Fruit fly (Drosophila melanogaster) S2 (cell line): ENCODE measurements around the gene Ir7a.
A peak's percentile ranks its signal among the peaks of the same experiment; 100 is the strongest.

Experiments used
- CG8478 ChIP-seq: fragments of >200 bp; optimal IDR thresholded peaks from 2 replicates; lab custom pipeline; 2018
- CTCF ChIP-seq, 2 experiments: fragments of >200 bp; optimal IDR thresholded peaks; 2 replicates each; lab custom pipeline; 2018

Ir7a gene

DNA sequence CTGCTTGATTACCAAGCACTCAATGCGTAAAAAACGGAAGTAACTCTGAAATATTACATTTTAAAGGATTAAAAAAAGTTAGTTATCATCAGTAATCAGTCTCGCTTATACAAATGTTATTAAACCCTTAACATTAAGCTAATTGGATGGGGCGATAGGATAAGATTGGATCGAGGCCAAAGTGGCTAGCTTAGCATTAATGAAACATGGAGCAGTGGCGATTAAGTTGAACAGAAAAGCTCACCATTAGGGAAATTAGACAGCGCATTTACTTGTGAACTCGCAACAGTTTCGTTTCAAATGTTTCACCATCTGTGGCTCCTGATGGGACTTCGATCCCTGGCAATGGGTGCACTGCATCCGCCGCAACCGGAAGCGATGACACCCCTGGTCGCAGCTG is at the start of gene Ir7a:
TSS of gene Ir7a (plus strand) at position 301 of the 400 bp plus-strand sequence.
- TF ChIP-seq CTCF (optimal IDR thresholded peaks at IDR 0.05; lab: Kevin White, UChicago) (no peak), CG8478 (lab: Kevin White, UChicago) (no peak)

DNA sequence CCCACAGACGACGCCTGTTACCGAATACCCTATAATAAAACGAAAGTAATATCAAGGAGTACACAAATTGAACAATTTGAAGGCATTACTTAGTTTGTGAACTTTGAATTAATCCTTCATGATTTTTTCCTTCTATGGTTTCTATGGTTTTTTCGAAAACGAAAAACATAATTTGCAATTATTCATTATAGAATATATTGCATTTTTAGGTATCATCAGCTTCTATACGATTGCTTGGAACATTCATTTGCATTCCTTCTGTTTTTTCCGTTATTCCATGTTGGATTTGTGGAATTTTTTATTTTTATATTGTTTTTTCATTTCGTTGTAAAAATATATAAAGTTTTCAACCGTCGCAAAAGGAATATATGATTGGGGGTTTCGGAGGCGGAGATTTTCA is 49.3 kb upstream of the Ir7a start:
- TF ChIP-seq CTCF (optimal IDR thresholded peaks at IDR 0.05; lab: Kevin White, UChicago) (no peak), CG8478 (lab: Kevin White, UChicago) (no peak)

DNA sequence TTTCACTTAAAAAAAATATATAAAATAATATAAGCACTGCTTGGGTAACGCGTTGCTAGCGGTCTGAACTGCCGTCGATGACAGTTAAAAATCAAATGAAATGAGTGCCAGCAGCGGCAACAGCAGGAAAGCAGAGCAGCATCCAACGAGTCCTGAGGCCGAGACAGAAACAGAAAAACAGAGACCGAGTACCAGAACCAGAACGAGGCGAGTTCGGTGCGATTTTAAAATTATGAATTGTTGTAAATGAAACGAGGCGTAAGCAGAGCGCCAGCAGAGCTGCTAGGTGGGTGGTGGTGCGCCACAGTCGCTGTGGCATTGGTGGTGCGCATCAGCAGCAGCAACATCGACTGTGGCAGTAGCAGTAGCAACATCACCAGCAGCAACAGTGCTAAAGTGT is 47.0 kb upstream of the Ir7a start, which contains the start of gene CG15478:
TSS of gene CG15478 (minus strand) at position 101 of the 400 bp plus-strand sequence.
- no peak for TF ChIP-seq CTCF (optimal IDR thresholded peaks at IDR 0.05; lab: Kevin White, UChicago)
- TF ChIP-seq CG8478 (lab: Kevin White, UChicago) = no peak

DNA sequence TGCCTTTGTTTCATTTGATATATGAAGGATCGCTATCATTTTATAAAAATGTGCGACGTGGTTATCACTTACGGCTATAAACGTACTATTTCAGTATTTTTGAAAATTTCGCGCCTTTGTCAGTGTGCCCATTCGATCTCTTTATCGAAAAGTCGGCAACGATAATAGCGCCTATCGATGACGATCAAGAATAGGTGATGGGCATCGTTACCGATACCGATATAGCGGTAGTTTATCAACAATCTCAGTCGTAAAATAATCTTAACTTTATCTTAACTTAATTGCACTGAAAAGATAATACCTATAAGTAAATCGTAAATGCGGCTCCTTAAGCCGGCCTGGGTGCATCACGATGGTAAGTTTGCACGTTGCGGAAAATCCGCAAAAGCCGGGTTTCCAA is 42.9 kb upstream of the Ir7a start, which contains the start of gene Hira:
TSS of gene Hira (plus strand) at position 215 of the 400 bp plus-strand sequence.
- peak in 1 of 2 experiments; percentile 19 for TF ChIP-seq CTCF (optimal IDR thresholded peaks at IDR 0.05; lab: Kevin White, UChicago)
- TF ChIP-seq CG8478 (lab: Kevin White, UChicago) = no peak

DNA sequence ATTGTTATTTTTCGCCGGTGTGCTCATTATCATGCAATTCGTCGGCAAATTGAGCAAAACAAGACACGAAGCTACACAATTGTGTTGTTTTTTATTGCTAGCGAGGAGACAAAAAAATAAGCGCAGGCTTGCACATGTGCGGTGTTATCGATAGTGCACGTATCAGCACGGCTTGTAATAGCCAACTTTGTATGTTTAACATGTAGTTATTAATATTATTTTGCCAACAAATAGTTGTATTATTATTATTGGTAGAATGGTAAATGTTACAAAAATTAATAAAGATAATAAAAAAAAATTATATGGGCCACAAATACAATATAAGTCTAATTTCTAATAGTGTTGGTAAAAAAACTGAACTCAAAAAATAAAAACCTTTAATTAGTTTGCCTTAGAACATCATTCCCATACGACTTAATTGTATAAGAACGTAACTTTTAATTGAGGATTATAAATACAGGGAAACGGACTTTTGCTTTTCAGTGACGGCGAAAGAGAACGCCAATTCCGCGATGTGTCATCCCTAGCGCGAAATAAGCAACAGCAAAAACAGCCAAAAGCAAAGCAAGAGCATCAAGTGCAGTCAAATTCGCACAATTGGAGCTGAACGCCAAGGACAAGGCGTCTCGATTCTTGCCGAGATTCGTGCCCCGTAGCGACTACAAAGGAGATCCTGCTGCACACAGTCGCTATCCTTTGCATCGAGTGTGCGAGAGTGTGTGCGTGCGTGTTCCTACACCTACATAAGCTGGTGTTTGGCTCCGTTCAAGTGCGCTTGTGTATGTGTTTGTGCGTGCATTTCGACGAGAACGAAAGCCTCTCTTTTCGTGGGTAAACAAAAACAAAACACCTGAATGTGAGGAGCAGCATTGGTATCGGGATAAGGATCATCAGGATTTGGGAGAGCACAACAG is 36.3 kb upstream of the Ir7a start, which contains the start of the genes NELF-B and CG12155:
TSS of gene NELF-B (minus strand) at position 111 of the 914 bp plus-strand sequence.
TSS of gene CG12155 (plus strand) at position 505 of the 914 bp plus-strand sequence.
- TF ChIP-seq CG8478 (lab: Kevin White, UChicago) (no peak), CTCF (optimal IDR thresholded peaks at IDR 0.05; lab: Kevin White, UChicago) (no peak)

DNA sequence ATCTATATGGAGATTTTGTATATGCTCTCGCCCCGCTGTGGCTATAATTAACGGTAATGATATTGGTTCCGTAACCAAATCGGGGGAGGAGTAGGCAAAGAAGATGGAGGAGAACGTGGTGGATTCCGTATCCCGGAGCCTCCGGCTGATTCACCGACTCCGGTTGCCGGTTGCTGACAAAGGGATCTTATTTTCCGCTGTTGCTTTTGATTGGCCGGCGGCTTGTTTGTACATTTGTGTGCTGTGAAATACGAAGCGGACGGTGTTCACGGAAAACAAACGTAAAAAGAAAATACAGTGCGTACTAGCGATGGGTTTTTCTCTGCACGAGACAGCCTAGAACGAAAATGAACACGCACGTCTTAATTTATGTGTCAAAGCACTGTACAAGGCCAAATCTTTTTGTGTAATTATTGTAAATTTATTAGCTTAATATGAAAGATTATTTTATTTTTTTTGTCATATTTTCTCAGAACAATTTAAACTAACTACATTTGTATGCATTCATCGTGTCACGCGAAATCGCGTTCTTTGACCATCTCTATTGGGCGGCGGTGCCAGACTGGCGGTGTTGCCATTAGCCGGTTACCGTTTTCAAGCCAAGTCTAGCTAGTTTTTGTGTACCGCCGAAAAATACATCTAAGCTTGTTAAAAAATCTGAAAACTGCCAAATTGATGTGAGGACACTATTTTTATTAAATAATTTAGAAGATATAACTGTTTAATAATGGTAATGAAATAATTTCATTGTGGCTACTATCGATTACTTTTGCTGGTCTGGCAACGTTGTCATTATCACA is 30.5 kb upstream of the Ir7a start, which contains the start of the genes Pdp and Rab39:
TSS of gene Pdp (minus strand) at position 521 of the 800 bp plus-strand sequence.
TSS of gene Rab39 (plus strand) at position 793 of the 800 bp plus-strand sequence.
- TF ChIP-seq CTCF (optimal IDR thresholded peaks at IDR 0.05; lab: Kevin White, UChicago) = no peak
- no peak for TF ChIP-seq CG8478 (lab: Kevin White, UChicago)

DNA sequence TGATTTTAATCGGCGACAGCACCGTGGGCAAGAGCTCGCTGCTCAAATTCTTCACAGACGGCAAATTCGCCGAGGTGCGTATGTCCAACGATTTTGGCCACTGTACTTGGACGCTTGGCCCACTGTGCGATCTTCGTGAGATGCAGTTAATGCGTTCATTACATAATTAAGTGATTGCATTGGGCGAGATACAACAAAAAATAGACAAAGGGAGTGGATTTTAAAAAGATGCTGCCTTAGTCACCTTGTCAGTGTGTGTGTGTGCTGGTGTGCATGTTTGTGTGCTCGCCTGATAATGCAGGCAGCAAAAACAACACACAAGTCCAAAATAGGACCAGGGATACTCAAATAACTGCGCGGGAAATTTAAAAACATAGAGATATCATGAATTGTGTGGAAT is 29.5 kb upstream of the Ir7a start:
- no peak for TF ChIP-seq CG8478 (lab: Kevin White, UChicago)
- TF ChIP-seq CTCF (optimal IDR thresholded peaks at IDR 0.05; lab: Kevin White, UChicago) = no peak

DNA sequence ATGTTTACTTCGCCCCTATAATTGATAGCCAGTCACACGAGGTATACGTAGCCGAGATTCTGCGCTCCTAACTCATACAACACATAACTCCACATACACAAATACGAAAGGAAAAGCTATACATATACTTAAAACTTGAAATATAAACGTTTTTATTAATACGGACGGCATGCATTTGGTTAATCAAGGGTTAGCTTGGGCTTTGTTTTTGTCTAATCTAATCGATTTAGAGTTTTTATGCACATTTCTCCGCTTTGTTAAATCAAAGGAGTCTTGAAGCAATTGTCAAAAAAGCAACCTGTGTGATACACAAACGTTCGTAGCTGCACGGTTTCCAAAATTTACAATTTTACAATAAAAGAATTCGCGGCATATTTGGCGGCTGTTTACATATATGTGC is 28.2 kb upstream of the Ir7a start, which contains the start of gene Tom40:
TSS of gene Tom40 (plus strand) at position 301 of the 400 bp plus-strand sequence.
- TF ChIP-seq CTCF (optimal IDR thresholded peaks at IDR 0.05; lab: Kevin White, UChicago) (no peak), CG8478 (lab: Kevin White, UChicago) (no peak)

DNA sequence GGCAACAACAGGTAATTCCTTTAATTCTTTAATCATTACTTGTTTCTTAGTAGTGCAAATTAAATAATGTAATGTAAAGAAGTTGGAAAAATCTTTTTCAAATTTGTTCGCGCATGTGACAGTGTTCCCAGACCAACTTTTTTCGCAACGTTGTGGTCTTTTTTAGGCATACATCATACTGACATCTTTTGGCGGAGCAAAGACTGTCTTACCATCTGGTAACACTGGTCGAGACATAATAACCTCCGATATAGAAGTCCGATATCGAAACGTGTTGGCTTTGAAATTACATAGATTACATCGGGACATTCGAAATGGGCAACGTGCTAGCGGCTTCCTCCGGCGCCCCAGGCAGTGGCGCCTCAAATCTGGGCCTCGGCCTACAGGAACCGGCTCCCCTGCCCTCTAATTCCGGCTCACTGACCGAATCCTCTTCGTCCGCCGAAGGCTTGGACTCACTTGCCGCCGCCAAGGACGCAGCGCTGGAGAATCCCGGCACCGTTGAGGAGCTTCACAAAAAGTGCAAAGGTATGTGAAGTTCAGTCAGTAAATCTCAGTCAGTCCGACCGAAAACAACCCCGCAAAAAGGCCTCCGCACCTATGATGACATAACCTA is 27.5 kb upstream of the Ir7a start:
- no peak for TF ChIP-seq CG8478 (lab: Kevin White, UChicago)
- no peak for TF ChIP-seq CTCF (optimal IDR thresholded peaks at IDR 0.05; lab: Kevin White, UChicago)

DNA sequence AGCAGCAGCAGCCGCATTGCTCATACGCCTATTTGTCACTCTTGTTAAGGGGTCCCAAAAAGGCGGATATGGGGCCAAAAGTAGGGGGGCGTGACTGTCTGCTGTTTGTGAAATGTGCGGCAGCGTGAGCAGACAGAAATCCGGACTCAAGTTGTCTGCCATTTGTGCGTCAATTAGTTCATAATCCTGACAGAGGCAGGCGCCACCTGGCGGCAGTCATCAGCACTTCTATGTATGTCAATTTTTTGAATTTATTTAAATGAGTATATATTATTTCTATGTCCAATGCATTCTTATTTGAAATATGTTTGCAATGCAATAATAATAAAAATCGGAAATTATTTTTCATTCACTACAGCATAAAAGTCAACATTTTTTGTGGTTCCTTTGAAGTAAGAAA is 20.7 kb upstream of the Ir7a start:
- TF ChIP-seq CTCF (optimal IDR thresholded peaks at IDR 0.05; lab: Kevin White, UChicago) (peak; percentile 76), CG8478 (lab: Kevin White, UChicago) (no peak)

DNA sequence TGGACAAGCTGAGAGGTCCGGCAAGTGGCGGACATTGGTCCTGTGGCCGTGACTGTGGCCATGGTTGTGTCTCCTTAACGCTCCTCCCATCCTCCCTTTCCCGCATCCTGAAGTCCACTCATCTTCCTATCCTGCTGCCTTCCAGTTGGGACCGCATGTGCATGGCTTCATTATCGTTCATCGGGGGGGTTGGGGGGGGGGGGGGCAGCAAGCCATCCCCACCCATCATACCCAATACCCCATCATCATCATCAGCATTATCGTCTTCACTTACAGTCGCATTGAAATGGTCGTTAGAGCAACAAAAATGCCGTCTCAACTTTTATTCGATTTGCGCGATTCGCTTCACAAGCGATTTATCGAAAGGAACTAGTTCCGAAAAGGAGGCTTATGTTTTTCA is 18.4 kb upstream of the Ir7a start:
- TF ChIP-seq CG8478 (lab: Kevin White, UChicago) = no peak
- no peak for TF ChIP-seq CTCF (optimal IDR thresholded peaks at IDR 0.05; lab: Kevin White, UChicago)

DNA sequence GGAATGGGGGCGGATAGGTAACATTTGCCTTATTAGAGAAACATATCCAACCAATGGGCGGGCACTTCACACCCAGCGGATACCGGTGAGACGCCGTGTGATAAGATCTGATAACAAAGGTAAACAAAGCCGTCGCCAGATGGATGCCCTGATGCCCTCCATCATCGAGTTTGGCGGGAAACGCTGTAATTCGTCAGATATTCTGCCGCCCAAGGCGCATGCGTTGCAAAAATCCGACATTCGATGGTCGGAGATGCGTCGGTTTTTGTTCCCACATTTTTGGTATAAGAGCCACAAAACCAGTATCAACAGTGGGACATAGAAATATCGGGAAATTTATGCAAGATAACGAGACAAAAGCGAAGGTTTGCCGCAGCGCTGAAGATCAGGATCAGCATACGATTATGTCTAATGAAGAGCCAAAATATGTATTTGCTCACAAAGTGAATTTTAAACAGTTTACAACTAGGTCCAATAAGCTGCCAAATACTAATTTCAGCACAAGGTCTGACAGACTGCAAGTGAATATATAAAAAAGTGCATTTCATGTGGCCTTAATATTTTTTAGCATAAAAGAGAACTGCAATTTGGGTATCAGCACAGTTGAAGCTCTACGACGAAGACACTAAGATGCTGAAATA is 3.5 kb downstream of the Ir7a start, which contains the start of gene CG34338:
TSS of gene CG34338 (plus strand) at position 591 of the 641 bp plus-strand sequence.
- TF ChIP-seq CG8478 (lab: Kevin White, UChicago) (no peak), CTCF (optimal IDR thresholded peaks at IDR 0.05; lab: Kevin White, UChicago) (no peak)

DNA sequence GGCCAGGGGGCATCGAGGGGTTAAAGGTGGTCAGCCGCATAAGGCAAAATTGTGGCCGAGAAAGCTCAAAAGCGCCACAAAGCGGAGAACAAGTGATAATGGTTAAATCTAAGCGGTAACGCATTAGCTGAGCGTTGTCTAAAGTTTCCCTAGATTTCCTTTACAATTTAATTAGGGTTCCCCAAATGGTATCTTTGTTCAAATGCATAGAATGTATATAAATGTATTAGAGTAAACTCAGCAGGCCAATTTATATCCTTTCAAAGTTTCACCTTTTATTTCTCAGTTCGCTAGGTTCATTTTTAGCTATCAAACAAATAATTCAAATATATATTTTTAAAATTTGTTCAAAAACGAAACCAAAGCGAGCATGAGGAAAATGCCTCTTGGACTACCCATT is 13.1 kb downstream of the Ir7a start, which contains the start of gene CG32718:
TSS of gene CG32718 (plus strand) at position 301 of the 400 bp plus-strand sequence.
- TF ChIP-seq CTCF (optimal IDR thresholded peaks at IDR 0.05; lab: Kevin White, UChicago) (no peak), CG8478 (lab: Kevin White, UChicago) (no peak)
